Worm (Caenorhabditis elegans) whole organism, late embryonic: Measurements from ENCODE around the gene F59E12.6.

Experiments
- F13H6.1 ChIP-seq: sonication (generic microtip); optimal IDR thresholded peaks from 2 replicates; lab custom pipeline; 2016; ENCODE audit warnings: missing genetic modification characterization, missing compliant biosample characterization
- ama-1 ChIP-seq: fragments of 150-350 bp; optimal IDR thresholded peaks from 2 replicates; lab custom pipeline; 2014
- ceh-6 ChIP-seq: fragments of 200-800 bp; sonication (Bioruptor generic); optimal IDR thresholded peaks from 2 replicates; lab custom pipeline; 2018; ENCODE audit warnings: mild to moderate bottlenecking, missing genetic modification characterization, missing compliant biosample characterization
- fkh-10 ChIP-seq: fragments of 150-350 bp; optimal IDR thresholded peaks from 2 replicates; lab custom pipeline; 2014; ENCODE audit warnings: missing biosample characterization, missing genetic modification reagents, missing genetic modification characterization
- lin-11 ChIP-seq: fragments of 200-800 bp; sonication (Bioruptor generic); optimal IDR thresholded peaks from 2 replicates; lab custom pipeline; 2018; ENCODE audit warnings: mild to moderate bottlenecking, missing genetic modification characterization, missing compliant biosample characterization

ce11 chrII:5649236-5650004, 18.7 kb upstream of the F59E12.6 start, which contains the start of the genes sam-4, F59E12.17 and zyg-1:
- no peak for TF ChIP-seq fkh-10 (GFP tag; lab: Kevin White, UChicago)
- no peak for TF ChIP-seq lin-11 (tag; lab: Kevin White, UChicago)
- no peak for TF ChIP-seq ceh-6 (GFP tag; lab: Kevin White, UChicago)
- TF ChIP-seq F13H6.1, result peak; percentile 20
- no peak for TF ChIP-seq ama-1 (lab: Kevin White, UChicago)
